Worm (Caenorhabditis elegans) whole organism, L3 larva: ENCODE measurements around the gene Y57G11C.22.

Experiments used
- R02D3.7 ChIP-seq: fragments of 150-350 bp; optimal IDR thresholded peaks from 2 replicates; lab custom pipeline; 2014; ENCODE audit warnings: missing biosample characterization, missing genetic modification characterization
- aly-2 ChIP-seq: fragments of 150-350 bp; optimal IDR thresholded peaks from 2 replicates; lab custom pipeline; 2014; ENCODE audit warnings: missing biosample characterization, missing genetic modification characterization
- ama-1 ChIP-seq: fragments of 150-350 bp; optimal IDR thresholded peaks from 2 replicates; lab custom pipeline; 2018
- ceh-16 ChIP-seq: sonication (generic microtip); optimal IDR thresholded peaks from 2 replicates; lab custom pipeline; 2017; ENCODE audit warnings: missing biosample characterization, missing genetic modification characterization
- ceh-28 ChIP-seq: fragments of 150-350 bp; optimal IDR thresholded peaks from 2 replicates; lab custom pipeline; 2014; ENCODE audit warnings: missing biosample characterization, missing genetic modification reagents, missing genetic modification characterization
- ceh-9 ChIP-seq: sonication (generic microtip); optimal IDR thresholded peaks from 2 replicates; lab custom pipeline; 2018; ENCODE audit warnings: missing biosample characterization, missing genetic modification characterization
- daf-12 ChIP-seq: fragments of 150-350 bp; optimal IDR thresholded peaks from 2 replicates; lab custom pipeline; 2014; ENCODE audit warnings: missing biosample characterization, missing genetic modification reagents, missing genetic modification characterization
- egl-27 ChIP-seq: sonication (generic microtip); optimal IDR thresholded peaks from 4 replicates; lab custom pipeline; 2017; ENCODE audit warnings: missing biosample characterization, missing genetic modification reagents, missing genetic modification characterization
- elt-1 ChIP-seq: fragments of 150-350 bp; optimal IDR thresholded peaks from 2 replicates; lab custom pipeline; 2014; ENCODE audit warnings: missing biosample characterization, missing genetic modification characterization
- elt-3 ChIP-seq, 3 experiments: fragments of 150-350 bp in 1 of 3; sonication (generic microtip) in 2 of 3; optimal IDR thresholded peaks; 2 replicates in 2 of 3; 4 replicates in 1 of 3; lab custom pipeline; 2014 to 2017; ENCODE audit warnings: missing biosample characterization in 3 of 3, missing genetic modification characterization in 3 of 3
- eor-1 ChIP-seq, 2 experiments: fragments of 150-350 bp; optimal IDR thresholded peaks; 2 replicates each; lab custom pipeline; 2014 to 2018; ENCODE audit warnings: missing biosample characterization in 2 of 2, missing genetic modification characterization in 2 of 2
- fkh-10 ChIP-seq: sonication (generic microtip); optimal IDR thresholded peaks from 2 replicates; lab custom pipeline; 2017; ENCODE audit warnings: missing biosample characterization, missing genetic modification reagents, missing genetic modification characterization
- fkh-2 ChIP-seq: fragments of 150-350 bp; optimal IDR thresholded peaks from 2 replicates; lab custom pipeline; 2014; ENCODE audit warnings: missing biosample characterization, missing genetic modification reagents, missing genetic modification characterization
- fos-1 ChIP-seq: fragments of 150-350 bp; optimal IDR thresholded peaks from 2 replicates; lab custom pipeline; 2014; ENCODE audit warnings: missing biosample characterization, missing genetic modification characterization
- hmg-11 ChIP-seq: sonication (generic microtip); optimal IDR thresholded peaks from 2 replicates; lab custom pipeline; 2016; ENCODE audit warnings: missing genetic modification characterization, missing compliant biosample characterization
- jun-1 ChIP-seq: fragments of 150-350 bp; optimal IDR thresholded peaks from 2 replicates; lab custom pipeline; 2014; ENCODE audit warnings: missing biosample characterization, missing genetic modification reagents, missing genetic modification characterization
- lin-15B ChIP-seq: fragments of 150-350 bp; optimal IDR thresholded peaks from 2 replicates; lab custom pipeline; 2014; ENCODE audit warnings: missing biosample characterization, missing genetic modification characterization
- mdl-1 ChIP-seq: fragments of 150-350 bp; optimal IDR thresholded peaks from 2 replicates; lab custom pipeline; 2014; ENCODE audit warnings: missing biosample characterization, missing genetic modification characterization
- mml-1 ChIP-seq: fragments of 150-350 bp; sonication (generic microtip); optimal IDR thresholded peaks from 3 replicates; lab custom pipeline; 2014; ENCODE audit warnings: missing biosample characterization, missing genetic modification characterization
- nfya-1 ChIP-seq: sonication (generic microtip); optimal IDR thresholded peaks from 2 replicates; lab custom pipeline; 2017; ENCODE audit warnings: missing genetic modification characterization, mild to moderate bottlenecking, missing compliant biosample characterization, antibody characterized with exemption, moderate library complexity; ENCODE audit not compliant: insufficient read depth
- nhr-11 ChIP-seq: fragments of 150-350 bp; optimal IDR thresholded peaks from 2 replicates; lab custom pipeline; 2014; ENCODE audit warnings: missing biosample characterization, missing genetic modification characterization
- nhr-12 ChIP-seq: fragments of 150-350 bp; optimal IDR thresholded peaks from 2 replicates; lab custom pipeline; 2014; ENCODE audit warnings: missing biosample characterization, missing genetic modification characterization
- nhr-23 ChIP-seq: fragments of 150-350 bp; optimal IDR thresholded peaks from 2 replicates; lab custom pipeline; 2014; ENCODE audit warnings: missing biosample characterization, missing genetic modification reagents, missing genetic modification characterization
- nhr-237 ChIP-seq: fragments of 150-350 bp; optimal IDR thresholded peaks from 2 replicates; lab custom pipeline; 2014; ENCODE audit warnings: missing biosample characterization, missing genetic modification characterization
- nhr-25 ChIP-seq: sonication (generic microtip); optimal IDR thresholded peaks from 2 replicates; lab custom pipeline; 2017; ENCODE audit warnings: missing biosample characterization, missing genetic modification characterization
- nhr-28 ChIP-seq: fragments of 150-350 bp; optimal IDR thresholded peaks from 2 replicates; lab custom pipeline; 2014; ENCODE audit warnings: missing biosample characterization, missing genetic modification characterization
- nhr-43 ChIP-seq: sonication (generic microtip); optimal IDR thresholded peaks from 2 replicates; lab custom pipeline; 2016; ENCODE audit warnings: mild to moderate bottlenecking, missing genetic modification characterization, missing compliant biosample characterization; ENCODE audit not compliant: poor library complexity, severe bottlenecking
- nhr-67 ChIP-seq: fragments of 150-350 bp; optimal IDR thresholded peaks from 2 replicates; lab custom pipeline; 2014; ENCODE audit warnings: missing biosample characterization, missing genetic modification characterization
- nhr-77 ChIP-seq: fragments of 150-350 bp; optimal IDR thresholded peaks from 2 replicates; lab custom pipeline; 2014; ENCODE audit warnings: missing biosample characterization, missing genetic modification characterization
- pha-4 ChIP-seq: fragments of 150-350 bp; optimal IDR thresholded peaks from 2 replicates; lab custom pipeline; 2014; ENCODE audit warnings: missing biosample characterization, missing genetic modification reagents, missing genetic modification characterization
- pqm-1 ChIP-seq: fragments of 150-350 bp; optimal IDR thresholded peaks from 2 replicates; lab custom pipeline; 2017; ENCODE audit warnings: missing biosample characterization, missing genetic modification characterization, inconsistent platforms
- sea-2 ChIP-seq: fragments of 150-350 bp; sonication (generic microtip); optimal IDR thresholded peaks from 4 replicates; lab custom pipeline; 2014; ENCODE audit warnings: missing biosample characterization, missing genetic modification reagents, missing genetic modification characterization
- snpc-4 ChIP-seq: fragments of 150-350 bp; optimal IDR thresholded peaks from 2 replicates; lab custom pipeline; 2014; ENCODE audit warnings: missing biosample characterization, missing genetic modification characterization
- tbx-2 ChIP-seq: sonication (generic microtip); optimal IDR thresholded peaks from 2 replicates; lab custom pipeline; 2016; ENCODE audit warnings: mild to moderate bottlenecking, missing genetic modification characterization, missing compliant biosample characterization
- unc-62 ChIP-seq: fragments of 150-350 bp; sonication (generic microtip); optimal IDR thresholded peaks from 4 replicates; lab custom pipeline; 2014; ENCODE audit warnings: missing biosample characterization, missing genetic modification reagents, missing genetic modification characterization
- zag-1 ChIP-seq: fragments of 150-350 bp; optimal IDR thresholded peaks from 2 replicates; lab custom pipeline; 2014; ENCODE audit warnings: missing biosample characterization, missing genetic modification characterization

Y57G11C.22 gene

ce11 chrIV:14863772-14864171, 26.8 kb downstream of the Y57G11C.22 start:
- TF ChIP-seq lin-15B (tag; lab: Kevin White, UChicago) (no peak), fkh-10 (GFP tag; lab: Kevin White, UChicago) (no peak), nhr-23 (tag; lab: Kevin White, UChicago) (no peak), elt-3 (tag; optimal IDR thresholded peaks at IDR 0.05; lab: Kevin White, UChicago) (no peak)

ce11 chrIV:14864529-14864928, 27.5 kb downstream of the Y57G11C.22 start:
- TF ChIP-seq snpc-4 (tag; lab: Kevin White, UChicago): peak; percentile 8
- TF ChIP-seq unc-62 (GFP tag; lab: Kevin White, UChicago): no peak
- TF ChIP-seq, all 47 proteins: peak for 1

DNA sequence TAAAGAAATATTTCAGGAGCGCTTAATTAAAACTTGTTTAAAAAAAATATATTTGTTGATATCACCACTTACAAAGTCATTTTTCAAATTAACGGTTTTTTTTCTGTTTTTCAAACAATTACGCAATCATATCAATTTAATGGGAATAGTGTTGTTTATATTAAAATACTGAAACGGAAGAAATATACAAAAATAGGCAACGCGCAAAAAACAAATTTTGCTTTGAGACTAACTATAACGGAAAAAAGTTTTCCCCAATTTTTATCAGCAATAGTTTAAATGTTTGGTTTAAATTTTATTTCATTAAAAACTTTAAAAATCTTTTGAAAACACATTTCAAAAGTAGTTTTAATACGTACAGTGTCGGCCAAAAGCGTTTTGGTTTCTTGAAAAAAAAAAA, 31.5 kb downstream of the Y57G11C.22 start:
- TF ChIP-seq fkh-2 (tag; lab: Kevin White, UChicago) (no peak), eor-1 (tag; optimal IDR thresholded peaks at IDR 0.05; lab: Kevin White, UChicago) (no peak), ceh-28 (tag; lab: Kevin White, UChicago) (no peak), mml-1 (tag; lab: Kevin White, UChicago) (no peak), mdl-1 (tag; lab: Kevin White, UChicago) (no peak), nhr-23 (tag; lab: Kevin White, UChicago) (no peak), nhr-237 (tag; lab: Kevin White, UChicago) (no peak), nhr-67 (tag; lab: Kevin White, UChicago) (no peak), aly-2 (tag; lab: Kevin White, UChicago) (no peak)

DNA sequence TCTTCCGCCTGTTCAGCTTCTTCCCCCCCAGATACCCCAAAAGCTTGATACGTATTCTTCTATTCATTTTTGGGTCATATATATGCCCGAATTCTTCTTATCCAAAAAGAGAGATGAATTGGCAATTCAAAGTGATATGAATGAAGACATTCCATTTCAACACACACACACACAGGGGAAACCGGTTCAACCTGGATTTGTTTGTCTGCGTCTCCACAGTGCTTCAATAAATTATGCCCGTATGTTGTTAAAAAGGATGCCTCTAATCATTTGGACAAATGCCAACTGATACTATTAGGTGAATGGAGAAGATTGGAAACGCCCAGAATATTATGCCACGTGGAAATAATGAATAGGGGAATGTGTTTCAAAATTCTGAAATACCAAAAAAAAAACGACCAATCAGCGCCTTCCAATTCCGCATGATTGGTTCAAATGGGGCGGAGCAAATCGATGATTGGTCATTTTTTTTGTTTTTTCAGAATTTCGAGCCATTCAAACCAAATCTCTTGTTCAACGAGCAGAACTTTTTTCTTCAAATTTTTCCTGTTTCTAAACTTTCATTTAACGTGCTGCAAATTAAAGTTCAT, 32.9 kb downstream of the Y57G11C.22 start:
- no peak for TF ChIP-seq R02D3.7 (tag; lab: Kevin White, UChicago)
- peak; percentile 91 for TF ChIP-seq nfya-1 (tag; lab: Kevin White, UChicago)
- TF ChIP-seq unc-62 (GFP tag; lab: Kevin White, UChicago): no peak
- no peak for TF ChIP-seq aly-2 (tag; lab: Kevin White, UChicago)
- TF ChIP-seq ceh-28 (tag; lab: Kevin White, UChicago): no peak
- TF ChIP-seq nhr-23 (tag; lab: Kevin White, UChicago): peak; percentile 85
- TF ChIP-seq egl-27 (tag; lab: Kevin White, UChicago): no peak
- no peak for TF ChIP-seq pha-4 (tag; lab: Kevin White, UChicago)
- no peak for TF ChIP-seq elt-1 (tag; lab: Kevin White, UChicago)
- no peak for TF ChIP-seq nhr-28 (tag; lab: Kevin White, UChicago)
- TF ChIP-seq nhr-25 (tag; lab: Kevin White, UChicago): peak; percentile 82
- no peak for TF ChIP-seq fos-1 (tag; lab: Kevin White, UChicago)
- TF ChIP-seq nhr-43: peak; percentile 84
- TF ChIP-seq pqm-1 (tag; lab: Kevin White, UChicago): no peak
- TF ChIP-seq ceh-16 (tag; lab: Kevin White, UChicago): no peak
- TF ChIP-seq elt-3 (tag; optimal IDR thresholded peaks at IDR 0.05; lab: Kevin White, UChicago): peak in 2 of 3 experiments; percentile 19 to 56
- TF ChIP-seq daf-12 (tag; lab: Kevin White, UChicago): no peak
- TF ChIP-seq snpc-4 (tag; lab: Kevin White, UChicago): no peak
- TF ChIP-seq nhr-77 (tag; lab: Kevin White, UChicago): no peak
- TF ChIP-seq tbx-2 (tag; lab: Kevin White, UChicago): no peak
- no peak for TF ChIP-seq jun-1 (tag; lab: Kevin White, UChicago)
- no peak for TF ChIP-seq ama-1 (lab: Kevin White, UChicago)
- no peak for TF ChIP-seq ceh-9 (tag; lab: Kevin White, UChicago)
- no peak for TF ChIP-seq nhr-11 (tag; lab: Kevin White, UChicago)
- no peak for TF ChIP-seq mdl-1 (tag; lab: Kevin White, UChicago)

- TF ChIP-seq tbx-2 (tag; lab: Kevin White, UChicago) (peak; percentile 14), lin-15B (tag; lab: Kevin White, UChicago) (peak; percentile 43), nhr-67 (tag; lab: Kevin White, UChicago) (no peak), nhr-43 (peak; percentile 77), ceh-28 (tag; lab: Kevin White, UChicago) (peak; percentile 5), sea-2 (GFP tag; lab: Kevin White, UChicago) (no peak), pha-4 (tag; lab: Kevin White, UChicago) (peak; percentile 61), nhr-11 (tag; lab: Kevin White, UChicago) (no peak), elt-3 (tag; optimal IDR thresholded peaks at IDR 0.05; lab: Kevin White, UChicago) (peak in 1 of 3 experiments; percentile 37), nfya-1 (tag; lab: Kevin White, UChicago) (peak; percentile 74), nhr-25 (tag; lab: Kevin White, UChicago) (peak; percentile 86), zag-1 (no peak), ama-1 (lab: Kevin White, UChicago) (no peak), nhr-12 (tag; lab: Kevin White, UChicago) (no peak), hmg-11 (tag; lab: Kevin White, UChicago) (peak; percentile 56), jun-1 (tag; lab: Kevin White, UChicago) (peak; percentile 21), nhr-23 (tag; lab: Kevin White, UChicago) (peak; percentile 81), mdl-1 (tag; lab: Kevin White, UChicago) (no peak), fkh-10 (GFP tag; lab: Kevin White, UChicago) (no peak)
Measured at ce11 chrIV:14872320-14872719, 35.3 kb downstream of the Y57G11C.22 start.
